Worm (Caenorhabditis elegans): ENCODE data around the gene C30G12.2.

C30G12.2 gene

ce11 chrII:7251978-7252377, 38.2 kb upstream of the C30G12.2 start, which contains the start of the genes prx-13 and ada-2 (continued):
- TF ChIP-seq hlh-11 (tag; optimal IDR thresholded peaks at IDR 0.05), result peak; percentile 46
- TF ChIP-seq T20F7.1 (GFP tag; optimal IDR thresholded peaks at IDR 0.05), result peak; percentile 46
- no peak for TF ChIP-seq mdt-29 (GFP tag; IDR thresholded peaks at IDR 0.05)
- TF ChIP-seq ztf-7 (tag; optimal IDR thresholded peaks at IDR 0.05), result no peak
- TF ChIP-seq R02D3.7 (tag; optimal IDR thresholded peaks at IDR 0.05), result no peak
- TF ChIP-seq lsy-2 (tag; optimal IDR thresholded peaks at IDR 0.05), result peak in 1 of 2 experiments; percentile 3
- no peak for TF ChIP-seq daf-19 (GFP tag; conservative IDR thresholded peaks at IDR 0.05)
- TF ChIP-seq lir-3 (tag; optimal IDR thresholded peaks at IDR 0.05), result peak; percentile 5
- TF ChIP-seq dmd-8 (GFP tag; IDR thresholded peaks at IDR 0.05), result no peak
- no peak for TF ChIP-seq aha-1 (tag)
- no peak for TF ChIP-seq F49E8.2 (tag; optimal IDR thresholded peaks at IDR 0.05; ENCODE audit: borderline replicate concordance)

DNA sequence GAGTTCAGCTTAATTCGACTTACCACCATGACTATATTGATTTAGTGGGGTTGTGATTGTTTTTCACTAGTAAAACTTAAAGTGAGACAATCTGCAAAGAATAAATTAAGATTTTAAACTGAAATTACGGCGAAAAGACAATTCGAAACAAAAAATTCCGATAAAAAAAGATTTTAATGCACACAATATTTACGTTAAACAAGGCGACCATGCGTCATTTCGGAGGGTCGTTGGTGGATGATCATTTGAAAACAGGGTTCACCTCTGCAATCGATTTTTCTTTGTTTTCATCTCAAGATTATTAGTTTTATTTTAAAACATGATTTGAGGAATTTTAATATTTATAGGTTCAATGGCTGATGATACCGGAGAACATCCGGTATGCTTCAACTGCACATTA, 37.2 kb upstream of the C30G12.2 start, which contains the start of gene lsm-4:
lsm-4 (minus strand) TSS at position 91 of the 400 bp plus-strand sequence.
- TF ChIP-seq daf-16 (GFP tag; optimal IDR thresholded peaks at IDR 0.05) (no peak), daf-16 (tag; optimal IDR thresholded peaks at IDR 0.05) (peak; percentile 11), ceh-20 (GFP tag; IDR thresholded peaks at IDR 0.05) (no peak), F26F4.8 (GFP tag; conservative IDR thresholded peaks at IDR 0.05) (no peak), daf-19 (GFP tag; conservative IDR thresholded peaks at IDR 0.05) (no peak), Y5F2A.4 (GFP tag; optimal IDR thresholded peaks at IDR 0.05) (no peak), T20F7.1 (GFP tag; optimal IDR thresholded peaks at IDR 0.05) (peak; percentile 92), lsy-2 (tag; optimal IDR thresholded peaks at IDR 0.05) (peak in 1 of 2 experiments; percentile 25), nhr-11 (tag; optimal IDR thresholded peaks at IDR 0.05) (no peak), zfp-2 (tag; optimal IDR thresholded peaks at IDR 0.05) (no peak), ceh-62 (tag; optimal IDR thresholded peaks at IDR 0.05) (no peak), Y48G9A.11 (GFP tag; IDR thresholded peaks at IDR 0.05) (peak; percentile 73; the same call in 1 of the 2 replicates), hif-1 (tag; optimal IDR thresholded peaks at IDR 0.05) (no peak), nhr-111 (GFP tag; optimal IDR thresholded peaks at IDR 0.05) (no peak)

DNA sequence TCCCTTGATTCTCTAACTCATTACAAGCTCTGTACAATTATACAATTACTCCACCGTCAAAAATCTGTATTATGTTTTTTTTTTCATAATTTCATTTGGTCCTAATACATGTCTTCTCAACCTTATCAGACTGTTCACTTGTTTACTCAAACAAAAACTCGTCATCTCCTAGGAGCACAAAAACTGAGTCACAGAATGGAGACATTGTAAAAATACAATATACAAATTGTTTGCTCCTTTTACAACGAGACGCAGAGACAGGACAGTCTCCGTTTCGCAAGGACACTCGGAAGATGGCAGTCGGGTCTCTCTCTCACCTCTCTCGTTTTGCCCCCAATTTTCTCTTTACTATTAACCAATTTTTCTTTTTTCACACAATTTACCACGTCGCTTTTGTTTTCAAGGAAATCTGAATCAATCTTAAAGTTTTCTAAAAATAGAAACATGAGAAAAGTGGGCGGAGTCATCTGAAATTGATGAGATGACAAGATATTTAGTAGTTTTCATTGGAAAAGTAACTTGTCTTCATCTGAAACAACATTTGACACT, 34.5 kb upstream of the C30G12.2 start, which contains the start of gene F32A5.8:
F32A5.8 (plus strand) TSS at position 499 of the 549 bp plus-strand sequence.
- TF ChIP-seq F44E2.7 (GFP tag; IDR thresholded peaks at IDR 0.05) (no peak), daf-16 (GFP tag; optimal IDR thresholded peaks at IDR 0.05) (no peak), daf-16 (tag; optimal IDR thresholded peaks at IDR 0.05) (peak; percentile 88), nhr-102 (tag; optimal IDR thresholded peaks at IDR 0.05) (peak; percentile 51), pha-4 (GFP tag; IDR thresholded peaks at IDR 0.05) (no peak), pha-4 (tag; optimal IDR thresholded peaks at IDR 0.05) (peak; percentile 81), pqm-1 (tag; optimal IDR thresholded peaks at IDR 0.05) (peak; percentile 69), mes-2 (tag; optimal IDR thresholded peaks at IDR 0.05; ENCODE audit: poor library complexity, severe bottlenecking) (peak; percentile 56), nhr-6 (tag; optimal IDR thresholded peaks at IDR 0.05) (peak; percentile 76), mxl-3 (GFP tag; optimal IDR thresholded peaks at IDR 0.05) (no peak), arid-1 (GFP tag; conservative IDR thresholded peaks at IDR 0.05) (no peak), T20F7.1 (GFP tag; optimal IDR thresholded peaks at IDR 0.05) (peak; percentile 64), ztf-7 (tag; optimal IDR thresholded peaks at IDR 0.05) (no peak), dmd-6 (GFP tag; IDR thresholded peaks at IDR 0.05) (peak; percentile 72), mdl-1 (tag; optimal IDR thresholded peaks at IDR 0.05) (peak in 1 of 2 experiments; percentile 17), mep-1 (tag; optimal IDR thresholded peaks at IDR 0.05) (peak; percentile 49), hlh-30 (tag; optimal IDR thresholded peaks at IDR 0.05; ENCODE audit: insufficient read depth) (peak; percentile 0), Y5F2A.4 (GFP tag; optimal IDR thresholded peaks at IDR 0.05) (no peak), nhr-77 (tag; optimal IDR thresholded peaks at IDR 0.05) (peak; percentile 54), nhr-28 (tag; optimal IDR thresholded peaks at IDR 0.05) (peak; percentile 84), dve-1 (tag; optimal IDR thresholded peaks at IDR 0.05; ENCODE audit: insufficient read depth) (peak; percentile 84), hlh-11 (tag; optimal IDR thresholded peaks at IDR 0.05) (peak; percentile 71), lsy-2 (tag; optimal IDR thresholded peaks at IDR 0.05) (peak in 1 of 2 experiments; percentile 51), hif-1 (tag; optimal IDR thresholded peaks at IDR 0.05) (no peak), ama-1 (optimal IDR thresholded peaks at IDR 0.05) (peak; percentile 45)
